Worm (Caenorhabditis elegans) whole organism, L4/young adult: Measurements from ENCODE around the gene T21D9.2.

ENCODE experiments used
- W03F9.2 ChIP-seq: fragments of 150-350 bp; optimal IDR thresholded peaks from 2 replicates; lab custom pipeline; 2014; ENCODE audit warnings: missing biosample characterization, missing genetic modification characterization
- dao-5 ChIP-seq: sonication (generic microtip); optimal IDR thresholded peaks from 2 replicates; lab custom pipeline; 2016; ENCODE audit warnings: missing genotype, missing genetic modification characterization, moderate library complexity, missing compliant biosample characterization
- him-1 ChIP-seq: sonication (generic microtip); optimal IDR thresholded peaks from 2 replicates; lab custom pipeline; 2016; ENCODE audit warnings: missing genotype, missing genetic modification reagents, missing genetic modification characterization, missing compliant biosample characterization

T21D9.2 gene

DNA sequence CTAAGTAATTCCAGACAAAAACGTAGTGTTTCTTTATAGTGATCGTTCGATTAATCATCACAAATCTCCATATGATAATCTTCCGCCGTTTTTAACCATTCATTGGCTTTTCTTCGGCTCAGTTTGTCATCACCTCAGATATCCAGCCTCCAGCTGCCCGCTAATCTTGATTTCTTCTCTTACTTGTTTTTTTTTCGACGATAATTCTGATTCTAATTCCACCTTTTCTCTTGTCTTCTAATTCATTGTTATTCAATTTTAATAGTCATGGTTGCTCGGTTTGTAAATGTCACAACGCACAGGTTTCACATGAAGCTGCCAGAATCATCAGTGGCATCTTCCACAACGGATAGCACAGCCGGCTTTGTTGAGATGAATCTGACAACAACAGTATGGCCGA is 17.2 kb downstream of the T21D9.2 start, which contains the start of gene F49H12.4:
F49H12.4 (plus strand) TSS at position 301 of the 400 bp plus-strand sequence.
- no peak for TF ChIP-seq W03F9.2 (tag; lab: Kevin White, UChicago)
- TF ChIP-seq him-1 = no peak
- no peak for TF ChIP-seq dao-5 (tag; lab: Kevin White, UChicago)

DNA sequence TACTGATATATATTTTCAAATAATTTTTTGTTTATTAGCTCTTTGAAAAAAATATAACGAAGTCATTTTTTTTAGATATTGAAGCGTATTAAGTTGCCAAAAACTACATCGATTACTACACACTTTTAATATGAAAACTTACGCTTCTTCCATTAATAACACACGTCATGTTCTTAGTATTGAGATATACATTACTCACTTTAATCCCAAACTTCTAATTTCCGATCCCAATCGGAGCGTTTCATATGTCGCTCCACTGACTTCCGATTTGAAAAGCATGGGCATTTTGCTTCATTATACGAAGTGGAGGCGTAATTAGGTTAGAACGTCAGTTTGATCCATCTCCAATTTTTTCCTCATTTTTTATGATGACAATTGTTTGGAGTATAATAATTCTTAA is 17.9 kb downstream of the T21D9.2 start:
- TF ChIP-seq him-1 (no peak), dao-5 (tag; lab: Kevin White, UChicago) (no peak), W03F9.2 (tag; lab: Kevin White, UChicago) (no peak)

DNA sequence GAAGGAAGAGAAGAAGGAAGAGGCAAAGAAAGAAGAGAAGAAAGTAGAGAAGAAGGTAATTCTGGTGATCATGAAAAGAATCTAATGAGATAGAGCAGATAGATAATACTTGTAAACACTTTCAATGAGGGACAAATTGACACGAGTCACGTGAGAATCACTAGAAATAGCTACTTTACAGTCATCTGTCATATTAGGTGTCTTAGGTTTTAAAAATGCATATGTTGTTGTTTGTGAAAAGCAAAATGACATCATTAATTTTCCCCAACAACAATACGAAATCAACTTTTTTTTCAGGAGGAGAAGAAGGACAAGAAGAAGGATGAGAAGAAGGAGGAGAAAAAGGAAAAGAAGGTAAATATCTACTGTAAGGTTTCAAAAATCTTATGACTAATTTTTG is 21.5 kb downstream of the T21D9.2 start:
- TF ChIP-seq dao-5 (tag; lab: Kevin White, UChicago) = no peak
- no peak for TF ChIP-seq him-1
- TF ChIP-seq W03F9.2 (tag; lab: Kevin White, UChicago) = no peak

DNA sequence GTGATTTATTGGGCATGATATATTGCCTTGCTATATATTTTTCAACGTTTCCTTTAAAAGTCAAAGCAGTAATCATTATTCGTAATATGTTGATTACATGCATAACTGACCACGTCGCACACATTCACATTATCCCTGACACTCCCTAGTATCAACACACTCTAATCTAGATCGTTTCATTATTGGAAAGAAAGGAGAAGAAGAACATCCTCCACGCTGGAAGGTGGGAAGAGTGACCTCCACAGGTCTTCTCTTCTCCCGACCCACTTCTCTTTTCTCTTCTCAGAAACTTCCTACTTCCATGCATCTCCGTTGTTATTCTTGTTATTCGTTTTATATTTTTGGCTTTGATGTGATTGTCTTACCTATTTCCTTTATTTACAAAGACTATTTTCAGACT is 22.6 kb downstream of the T21D9.2 start, which contains the start of gene txdc-12.2:
txdc-12.2 (plus strand) TSS at position 396 of the 400 bp plus-strand sequence.
- TF ChIP-seq dao-5 (tag; lab: Kevin White, UChicago) (no peak), W03F9.2 (tag; lab: Kevin White, UChicago) (no peak), him-1 (no peak)

DNA sequence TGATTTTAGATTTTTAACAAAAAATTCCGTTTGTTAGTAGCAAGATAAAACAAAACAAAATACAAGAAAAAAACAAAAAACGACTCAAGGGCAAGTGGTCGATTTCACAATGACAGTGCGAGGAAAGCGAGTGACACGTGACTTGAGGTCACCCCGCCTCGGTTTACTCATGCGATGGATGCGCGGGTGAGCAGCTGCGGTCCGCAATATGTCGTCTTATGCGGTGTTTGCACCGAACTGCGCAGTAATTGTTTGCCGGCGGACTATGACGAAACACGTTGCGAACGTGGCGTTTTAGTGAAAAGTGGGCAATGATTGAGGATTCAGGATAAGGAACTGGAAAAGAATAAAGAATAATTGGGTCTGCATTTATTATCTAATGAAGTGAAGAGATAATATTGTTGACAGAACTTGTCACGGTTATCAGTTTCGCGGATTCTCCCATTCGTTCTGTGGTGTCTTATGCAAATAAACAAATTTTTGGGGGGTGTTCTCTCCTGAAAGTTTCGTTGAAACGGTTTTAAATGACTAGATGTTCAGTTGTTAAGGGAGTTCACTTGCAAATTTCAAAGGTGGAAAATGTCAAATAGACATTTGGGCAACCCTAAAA is 25.2 kb downstream of the T21D9.2 start:
- TF ChIP-seq W03F9.2 (tag; lab: Kevin White, UChicago) = no peak

DNA sequence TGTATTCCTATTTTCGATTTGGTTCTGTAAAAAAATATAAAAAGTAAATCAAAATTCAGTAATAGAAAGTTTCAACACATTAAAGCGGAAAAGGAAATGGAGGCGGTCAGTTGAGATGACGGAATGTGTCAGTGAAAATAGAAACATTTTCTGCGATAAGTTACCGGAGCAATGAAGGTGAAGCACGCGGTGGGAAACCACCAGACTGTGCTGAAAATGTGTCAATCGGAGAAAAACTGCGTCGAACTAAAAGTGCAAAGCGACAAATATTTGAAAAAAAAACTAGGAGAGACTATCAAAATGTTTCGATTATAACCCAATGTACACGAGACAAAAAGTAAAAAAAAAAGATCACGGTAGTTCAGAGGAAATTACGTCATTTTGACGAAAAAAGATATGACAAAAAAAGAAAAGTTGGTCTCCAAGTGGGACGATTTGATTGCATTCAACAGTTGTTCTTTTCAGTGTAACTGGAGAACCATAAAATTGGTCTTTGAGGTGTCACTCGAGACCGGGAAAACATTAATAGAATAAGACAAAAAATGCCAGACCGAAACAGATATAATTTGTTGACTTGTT is 26.2 kb downstream of the T21D9.2 start, which contains the start of gene acl-4:
acl-4 (minus strand) TSS at position 27 of the 579 bp plus-strand sequence.
- no peak for TF ChIP-seq him-1
- TF ChIP-seq dao-5 (tag; lab: Kevin White, UChicago) = no peak
- no peak for TF ChIP-seq W03F9.2 (tag; lab: Kevin White, UChicago)

DNA sequence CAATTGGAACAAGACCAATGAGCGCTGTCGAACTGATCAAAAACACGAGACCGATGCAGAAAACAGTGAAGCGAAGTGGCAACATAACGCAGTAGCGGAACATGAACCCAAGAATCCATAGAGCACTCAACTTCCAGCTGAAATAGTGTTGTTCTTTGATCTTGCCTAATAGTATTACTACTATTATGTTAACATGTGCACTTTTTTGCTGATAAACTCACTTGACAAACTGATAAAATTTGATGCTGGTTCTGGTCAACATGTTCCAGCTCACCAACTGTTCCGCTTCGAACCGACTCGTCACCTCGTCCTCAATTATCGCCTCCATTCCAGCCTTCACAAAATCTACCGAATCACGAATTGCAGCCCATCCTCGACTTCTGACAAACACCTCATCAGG is 28.4 kb downstream of the T21D9.2 start:
- TF ChIP-seq dao-5 (tag; lab: Kevin White, UChicago) (no peak), him-1 (no peak), W03F9.2 (tag; lab: Kevin White, UChicago) (no peak)

DNA sequence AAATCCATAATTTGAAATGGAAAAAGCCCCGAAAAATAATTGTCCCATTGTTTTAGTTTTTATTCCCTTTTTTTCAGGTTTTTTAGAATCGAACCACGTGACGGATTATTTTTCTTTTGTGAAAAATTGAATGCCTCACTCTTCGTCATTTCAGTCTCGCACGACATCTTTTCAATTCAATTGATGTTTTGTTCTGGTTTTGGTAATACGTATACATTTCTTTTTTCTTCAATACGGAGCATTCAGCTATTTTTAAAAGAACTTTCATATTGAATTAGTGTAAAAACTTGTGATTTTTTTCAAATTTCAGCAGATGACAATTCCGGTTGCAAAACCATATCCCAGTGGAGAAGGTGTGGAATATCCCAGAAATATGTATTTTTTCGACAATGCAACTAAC is 32.0 kb downstream of the T21D9.2 start, which contains the start of gene F49H12.7:
F49H12.7 (plus strand) TSS at position 301 of the 400 bp plus-strand sequence.
- no peak for TF ChIP-seq W03F9.2 (tag; lab: Kevin White, UChicago)
- TF ChIP-seq him-1 = no peak
- TF ChIP-seq dao-5 (tag; lab: Kevin White, UChicago) = no peak

DNA sequence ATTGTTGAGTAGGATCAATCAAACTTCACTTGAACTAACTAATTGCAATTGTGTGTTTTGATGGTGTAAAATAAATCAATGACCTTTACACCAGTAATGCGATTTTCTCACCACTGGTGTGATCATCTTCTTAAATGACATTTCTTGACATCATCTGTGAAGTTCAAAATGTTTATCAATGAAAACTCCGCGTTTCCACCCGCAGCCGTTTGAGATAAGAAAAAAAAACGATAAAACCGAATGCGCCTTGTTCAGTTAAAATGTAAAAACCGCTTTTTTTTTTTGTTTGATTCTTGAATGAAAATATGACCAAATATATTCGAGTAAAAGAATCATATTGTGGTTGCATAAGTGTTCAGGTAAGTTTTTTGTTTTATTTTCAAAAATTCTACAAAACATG is 45.1 kb downstream of the T21D9.2 start, which contains the start of gene Y102A11A.1:
Y102A11A.1 (plus strand) TSS at position 223 of the 400 bp plus-strand sequence.
- TF ChIP-seq him-1 = no peak
- no peak for TF ChIP-seq dao-5 (tag; lab: Kevin White, UChicago)
- no peak for TF ChIP-seq W03F9.2 (tag; lab: Kevin White, UChicago)

DNA sequence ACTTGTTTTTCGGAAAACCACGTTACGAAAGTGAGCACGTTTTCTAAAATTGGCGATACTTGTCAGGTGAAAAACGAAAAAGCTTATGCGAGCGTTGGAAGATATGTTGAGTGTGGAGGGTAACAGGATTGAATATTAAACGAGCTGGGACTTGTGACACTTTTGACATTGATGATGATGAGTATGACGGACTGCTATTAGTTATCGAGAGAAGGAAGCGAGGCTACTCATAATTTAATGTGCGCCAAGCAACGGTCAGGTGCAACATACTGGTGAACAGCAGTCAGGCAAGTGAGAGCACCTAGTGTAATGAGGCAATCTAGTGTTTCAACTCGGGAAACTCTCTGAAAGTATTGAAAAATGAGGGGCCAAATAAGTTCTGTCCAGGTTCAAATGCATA is 46.5 kb downstream of the T21D9.2 start:
- TF ChIP-seq dao-5 (tag; lab: Kevin White, UChicago) (no peak), him-1 (no peak), W03F9.2 (tag; lab: Kevin White, UChicago) (no peak)

DNA sequence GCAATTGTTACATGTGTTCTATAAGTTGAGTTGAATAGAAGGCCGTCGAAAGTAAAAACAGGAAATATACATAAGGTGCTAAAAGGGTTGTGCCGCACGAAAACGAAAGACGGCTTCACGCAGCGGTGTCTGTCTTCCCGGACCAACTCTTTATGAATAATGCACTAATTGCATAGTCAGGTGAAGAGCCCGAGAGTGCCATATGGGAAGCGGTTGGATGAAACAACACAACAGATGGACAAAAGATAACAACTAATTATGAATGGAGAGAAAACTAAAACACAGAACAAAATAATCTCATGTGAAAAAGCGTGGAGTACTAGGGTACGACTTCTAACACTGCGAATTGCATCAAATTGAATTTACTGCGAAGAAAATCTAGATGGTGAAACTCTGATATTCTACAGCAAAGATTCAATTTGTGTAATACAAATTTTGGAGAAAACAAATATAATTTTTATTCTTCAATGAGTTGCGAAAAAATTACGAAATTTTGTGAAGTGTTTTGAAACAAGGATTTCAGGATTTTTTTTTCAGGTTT is 47.8 kb downstream of the T21D9.2 start:
- TF ChIP-seq W03F9.2 (tag; lab: Kevin White, UChicago) = no peak
- TF ChIP-seq dao-5 (tag; lab: Kevin White, UChicago) = no peak
- no peak for TF ChIP-seq him-1

DNA sequence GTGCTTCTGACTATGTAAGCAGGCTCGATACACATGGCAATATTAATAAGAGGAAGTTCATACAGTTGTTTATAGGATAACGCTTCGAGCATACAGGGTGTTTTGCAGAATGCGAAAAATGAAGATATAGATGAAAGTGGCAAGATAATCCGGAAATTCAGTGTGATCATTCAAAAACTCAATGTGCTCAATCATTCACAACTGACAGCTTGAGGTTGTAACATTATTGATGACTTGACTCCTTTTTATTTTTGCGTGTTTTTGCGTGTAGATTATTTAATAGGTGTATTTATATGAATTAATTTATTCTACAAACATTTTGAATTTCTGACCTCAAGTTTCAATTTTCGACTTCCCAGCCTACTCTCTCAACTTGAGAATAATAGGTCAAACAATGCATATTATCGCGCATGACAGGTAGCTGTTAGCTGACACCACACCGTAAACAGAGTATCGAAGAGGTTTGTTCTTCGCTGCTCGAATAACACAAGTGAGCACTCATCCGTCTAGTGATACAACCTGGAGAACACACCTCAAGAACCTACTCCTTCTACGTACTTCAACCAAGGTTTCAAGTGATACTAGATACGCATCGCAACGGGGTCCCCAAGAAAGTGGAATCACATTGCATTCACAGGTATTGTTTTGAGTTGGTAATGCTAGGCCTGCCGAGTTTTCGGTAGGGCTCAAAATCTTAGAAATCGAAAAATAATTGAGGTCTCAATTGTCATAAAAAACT is 49.3 kb downstream of the T21D9.2 start:
- TF ChIP-seq W03F9.2 (tag; lab: Kevin White, UChicago) (no peak), him-1 (no peak), dao-5 (tag; lab: Kevin White, UChicago) (no peak)

DNA sequence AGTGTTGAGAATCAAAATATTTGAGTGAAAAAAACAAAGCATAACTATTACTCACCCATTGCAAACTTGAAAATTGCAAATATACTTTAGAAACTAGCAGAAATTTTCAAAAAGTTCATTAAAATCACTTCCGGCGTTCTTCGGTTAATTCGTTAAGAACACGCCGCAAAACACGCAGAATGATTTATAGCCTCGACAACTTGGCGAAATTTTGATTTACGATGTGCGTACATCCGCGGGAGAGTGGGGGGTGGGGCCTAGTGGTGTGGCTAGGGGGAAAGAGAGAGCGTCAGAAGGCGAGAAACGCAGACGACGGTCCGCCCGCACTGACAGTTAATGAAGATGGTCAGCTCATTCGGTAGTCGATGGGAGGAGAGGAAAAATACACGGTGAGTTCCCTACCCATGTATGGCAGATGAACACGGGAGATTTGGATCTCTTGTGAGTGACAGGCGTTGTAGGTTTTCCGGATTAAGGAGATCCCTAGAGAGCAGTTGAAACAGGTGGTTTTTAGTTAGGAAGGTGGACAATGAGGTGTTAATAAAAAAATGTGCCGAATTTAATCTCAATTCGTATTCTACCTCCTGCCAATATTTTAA is 50.5 kb downstream of the T21D9.2 start, which contains the start of gene igcm-4:
igcm-4 (minus strand) TSS at position 237 of the 599 bp plus-strand sequence.
- TF ChIP-seq him-1 (no peak), dao-5 (tag; lab: Kevin White, UChicago) (no peak), W03F9.2 (tag; lab: Kevin White, UChicago) (no peak)
